Fruit fly (Drosophila melanogaster) whole organism, pupa: ENCODE results near the gene Grd.

Experiments used
- CG10348 ChIP-seq: fragments of 200-800 bp; sonication (Bioruptor generic); IDR thresholded peaks from 2 replicates; pipeline ENCODE4 v1.3.6; 2022; ENCODE audit warnings: missing biosample characterization, missing genetic modification characterization
- CG12605 ChIP-seq: fragments of 200-800 bp; sonication (Bioruptor generic); IDR thresholded peaks from 2 replicates; pipeline ENCODE4 v1.3.6; 2022; ENCODE audit warnings: missing biosample characterization, missing genetic modification characterization
- CG13204 ChIP-seq: fragments of 200-800 bp; sonication (Bioruptor generic); optimal IDR thresholded peaks from 2 replicates; lab custom pipeline; 2018; ENCODE audit warnings: missing biosample characterization, mild to moderate bottlenecking, missing genetic modification characterization, moderate library complexity
- CG17806 ChIP-seq: fragments of 200-800 bp; sonication (Bioruptor generic); optimal IDR thresholded peaks from 2 replicates; lab custom pipeline; 2018; ENCODE audit warnings: missing biosample characterization, mild to moderate bottlenecking, missing genetic modification characterization, moderate library complexity
- CG8159 ChIP-seq: fragments of 200-800 bp; sonication (Bioruptor generic); optimal IDR thresholded peaks from 3 replicates; lab custom pipeline; 2018; ENCODE audit warnings: missing biosample characterization, mild to moderate bottlenecking, missing genetic modification characterization, moderate library complexity
- CG9948 ChIP-seq: fragments of 200-800 bp; sonication (Bioruptor generic); optimal IDR thresholded peaks from 2 replicates; lab custom pipeline; 2018; ENCODE audit warnings: missing biosample characterization, mild to moderate bottlenecking, missing genetic modification characterization, moderate library complexity
- rn ChIP-seq: fragments of 200-800 bp; sonication (Bioruptor generic); IDR thresholded peaks from 2 replicates; pipeline ENCODE4 v1.3.6; 2022; ENCODE audit warnings: missing biosample characterization, missing genetic modification characterization

- TF ChIP-seq CG10348 (GFP tag; lab: Robert Waterston, UW), result no peak
- TF ChIP-seq CG9948 (tag; lab: Kevin White, UChicago), result no peak
- TF ChIP-seq CG8159 (tag; lab: Kevin White, UChicago), result no peak
- no peak for TF ChIP-seq rn (GFP tag; lab: Robert Waterston, UW)
- no peak for TF ChIP-seq CG12605 (GFP tag; lab: Robert Waterston, UW)
- TF ChIP-seq CG13204 (GFP tag; lab: Kevin White, UChicago), result no peak
- TF ChIP-seq CG17806 (tag; lab: Kevin White, UChicago), result no peak
Observed at dm6 chr3L:17806357-17807025, 16.6 kb upstream of the Grd start, which contains the start of gene CG32187.
